Worm (Caenorhabditis elegans) whole organism, L2 larva: ENCODE data around the gene col-155.
A peak's percentile ranks its signal among the peaks of the same experiment; 100 is the strongest.

Experiments used
- C34F6.9 ChIP-seq: fragments of 150-350 bp; optimal IDR thresholded peaks from 2 replicates; lab custom pipeline; 2014; ENCODE audit warnings: missing biosample characterization, missing genetic modification characterization
- F13H6.1 ChIP-seq: sonication (generic microtip); optimal IDR thresholded peaks from 2 replicates; lab custom pipeline; 2016; ENCODE audit warnings: missing genetic modification characterization, missing compliant biosample characterization
- R02D3.7 ChIP-seq: fragments of 150-350 bp; optimal IDR thresholded peaks from 2 replicates; lab custom pipeline; 2014; ENCODE audit warnings: missing biosample characterization, missing genetic modification characterization
- Y55F3AM.14 ChIP-seq: fragments of 200-800 bp; sonication (Bioruptor generic); optimal IDR thresholded peaks from 2 replicates; lab custom pipeline; 2018; ENCODE audit warnings: mild to moderate bottlenecking, missing genetic modification characterization, missing compliant biosample characterization
- ZK546.5 ChIP-seq: sonication (generic microtip); optimal IDR thresholded peaks from 2 replicates; lab custom pipeline; 2017; ENCODE audit warnings: missing biosample characterization, missing genetic modification characterization
- alr-1 ChIP-seq: fragments of 150-350 bp; optimal IDR thresholded peaks from 2 replicates; lab custom pipeline; 2014; ENCODE audit warnings: missing biosample characterization, missing genetic modification characterization
- aly-2 ChIP-seq: fragments of 150-350 bp; optimal IDR thresholded peaks from 2 replicates; lab custom pipeline; 2014; ENCODE audit warnings: missing biosample characterization, missing genetic modification characterization
- blmp-1 ChIP-seq: sonication (generic microtip); optimal IDR thresholded peaks from 2 replicates; lab custom pipeline; 2017; ENCODE audit warnings: missing genetic modification characterization, mild to moderate bottlenecking, missing compliant biosample characterization, antibody characterized with exemption, moderate library complexity; ENCODE audit not compliant: insufficient read depth
- ceh-82 ChIP-seq: fragments of 150-350 bp; optimal IDR thresholded peaks from 2 replicates; lab custom pipeline; 2014; ENCODE audit warnings: missing biosample characterization, missing genetic modification characterization
- crh-2 ChIP-seq: sonication (generic microtip); optimal IDR thresholded peaks from 2 replicates; lab custom pipeline; 2017; ENCODE audit warnings: missing biosample characterization, missing genetic modification characterization
- dmd-4 ChIP-seq: sonication (generic microtip); optimal IDR thresholded peaks from 2 replicates; lab custom pipeline; 2017; ENCODE audit warnings: missing biosample characterization, missing genetic modification characterization
- egl-27 ChIP-seq: sonication (generic microtip); optimal IDR thresholded peaks from 3 replicates; lab custom pipeline; 2017; ENCODE audit warnings: missing biosample characterization, missing genetic modification reagents, missing genetic modification characterization
- elt-1 ChIP-seq: fragments of 150-350 bp; optimal IDR thresholded peaks from 2 replicates; lab custom pipeline; 2014; ENCODE audit warnings: missing biosample characterization, missing genetic modification characterization
- fos-1 ChIP-seq: fragments of 150-350 bp; optimal IDR thresholded peaks from 2 replicates; lab custom pipeline; 2014; ENCODE audit warnings: missing biosample characterization, missing genetic modification characterization
- gmeb-1 ChIP-seq: fragments of 150-350 bp; optimal IDR thresholded peaks from 2 replicates; lab custom pipeline; 2014; ENCODE audit warnings: missing biosample characterization, missing genetic modification characterization
- lin-11 ChIP-seq: fragments of 150-350 bp; sonication (generic microtip); optimal IDR thresholded peaks from 2 replicates; lab custom pipeline; 2014; ENCODE audit warnings: missing biosample characterization, missing genetic modification characterization, inconsistent platforms, mixed read lengths
- lin-13 ChIP-seq: fragments of 150-350 bp; optimal IDR thresholded peaks from 2 replicates; lab custom pipeline; 2014; ENCODE audit warnings: missing biosample characterization, missing genetic modification reagents, missing genetic modification characterization
- lin-39 ChIP-seq: fragments of 150-350 bp; optimal IDR thresholded peaks from 2 replicates; lab custom pipeline; 2014; ENCODE audit warnings: missing biosample characterization, missing genetic modification reagents, missing genetic modification characterization
- lsy-2 ChIP-seq, 2 experiments: fragments of 150-350 bp in 1 of 2; sonication (generic microtip) in 1 of 2; optimal IDR thresholded peaks; 2 replicates each; lab custom pipeline; 2014 to 2017; ENCODE audit warnings: missing biosample characterization in 2 of 2, missing genetic modification characterization in 2 of 2
- mbf-1 ChIP-seq: sonication (generic microtip); optimal IDR thresholded peaks from 2 replicates; lab custom pipeline; 2017; ENCODE audit warnings: missing biosample characterization, missing genetic modification characterization
- nhr-10 ChIP-seq: sonication (generic microtip); optimal IDR thresholded peaks from 2 replicates; lab custom pipeline; 2017; ENCODE audit warnings: missing biosample characterization, missing genetic modification characterization
- nhr-12 ChIP-seq: fragments of 150-350 bp; optimal IDR thresholded peaks from 2 replicates; lab custom pipeline; 2014; ENCODE audit warnings: missing biosample characterization, missing genetic modification characterization
- nhr-129 ChIP-seq: fragments of 150-350 bp; optimal IDR thresholded peaks from 2 replicates; lab custom pipeline; 2014; ENCODE audit warnings: missing biosample characterization, missing genetic modification characterization
- nhr-21 ChIP-seq: fragments of 150-350 bp; optimal IDR thresholded peaks from 2 replicates; lab custom pipeline; 2014; ENCODE audit warnings: missing biosample characterization, missing genetic modification characterization
- nhr-23 ChIP-seq: fragments of 150-350 bp; optimal IDR thresholded peaks from 2 replicates; lab custom pipeline; 2014; ENCODE audit warnings: missing biosample characterization, missing genetic modification reagents, missing genetic modification characterization
- nhr-237 ChIP-seq: fragments of 150-350 bp; optimal IDR thresholded peaks from 2 replicates; lab custom pipeline; 2014; ENCODE audit warnings: missing biosample characterization, missing genetic modification characterization
- nhr-25 ChIP-seq: fragments of 150-350 bp; sonication (generic microtip); optimal IDR thresholded peaks from 3 replicates; lab custom pipeline; 2014; ENCODE audit warnings: missing biosample characterization, missing genetic modification characterization
- nhr-6 ChIP-seq: fragments of 150-350 bp; optimal IDR thresholded peaks from 2 replicates; lab custom pipeline; 2014; ENCODE audit warnings: missing biosample characterization, missing genetic modification characterization
- nhr-77 ChIP-seq: fragments of 150-350 bp; optimal IDR thresholded peaks from 2 replicates; lab custom pipeline; 2014; ENCODE audit warnings: missing biosample characterization, missing genetic modification characterization
- peb-1 ChIP-seq: fragments of 150-350 bp; optimal IDR thresholded peaks from 2 replicates; lab custom pipeline; 2014; ENCODE audit warnings: missing biosample characterization, missing genetic modification characterization
- sem-4 ChIP-seq: fragments of 150-350 bp; optimal IDR thresholded peaks from 2 replicates; lab custom pipeline; 2014; ENCODE audit warnings: missing biosample characterization, missing genetic modification reagents, missing genetic modification characterization
- skn-1 ChIP-seq: sonication (generic microtip); optimal IDR thresholded peaks from 2 replicates; lab custom pipeline; 2017; ENCODE audit warnings: missing biosample characterization, missing genetic modification characterization
- sma-3 ChIP-seq: sonication (generic microtip); optimal IDR thresholded peaks from 2 replicates; lab custom pipeline; 2016; ENCODE audit warnings: missing genetic modification reagents, missing genetic modification characterization, missing compliant biosample characterization
- sma-9 ChIP-seq, 2 experiments: fragments of 150-350 bp in 1 of 2; sonication (generic microtip) in 1 of 2; optimal IDR thresholded peaks; 2 replicates each; lab custom pipeline; 2014 to 2016; ENCODE audit warnings: missing genetic modification characterization in 2 of 2, mild to moderate bottlenecking in 1 of 2, missing biosample characterization in 1 of 2, missing compliant biosample characterization in 1 of 2, missing genetic modification reagents in 1 of 2, moderate library complexity in 1 of 2
- snpc-4 ChIP-seq: fragments of 150-350 bp; optimal IDR thresholded peaks from 2 replicates; lab custom pipeline; 2014; ENCODE audit warnings: missing biosample characterization, missing genetic modification characterization
- unc-55 ChIP-seq: fragments of 150-350 bp; sonication (generic microtip); optimal IDR thresholded peaks from 3 replicates; lab custom pipeline; 2014; ENCODE audit warnings: missing biosample characterization, missing genetic modification reagents, missing genetic modification characterization
- zag-1 ChIP-seq: fragments of 150-350 bp; optimal IDR thresholded peaks from 2 replicates; lab custom pipeline; 2014; ENCODE audit warnings: missing biosample characterization, missing genetic modification characterization
- ztf-1 ChIP-seq: fragments of 200-800 bp; sonication (Bioruptor generic); conservative IDR thresholded peaks from 2 replicates; pipeline ENCODE4 v1.3.6; 2022; ENCODE audit warnings: missing genetic modification characterization, missing compliant biosample characterization
- ztf-11 ChIP-seq: sonication (generic microtip); optimal IDR thresholded peaks from 2 replicates; lab custom pipeline; 2017; ENCODE audit warnings: missing biosample characterization, missing genetic modification characterization
- ztf-4 ChIP-seq: fragments of 150-350 bp; optimal IDR thresholded peaks from 2 replicates; lab custom pipeline; 2014; ENCODE audit warnings: missing biosample characterization, missing genetic modification characterization

col-155 gene

DNA sequence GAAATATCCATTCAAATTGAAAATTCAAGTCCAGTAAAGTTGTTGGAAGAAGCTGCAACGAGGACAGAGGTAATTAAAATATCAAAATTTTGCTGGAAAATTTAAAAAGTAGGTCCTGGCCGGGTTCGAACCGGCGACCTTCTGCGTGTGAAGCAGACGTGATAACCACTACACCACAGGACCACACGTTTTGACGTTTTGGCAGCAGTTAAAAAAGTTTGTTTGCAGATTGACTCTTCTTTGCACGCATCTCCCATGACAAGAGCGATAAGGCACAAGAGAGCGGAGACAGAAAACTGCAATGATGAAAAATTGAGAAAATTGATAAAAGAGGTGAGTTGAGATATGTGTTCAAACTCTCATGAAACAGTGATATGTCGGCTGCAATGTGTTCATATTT, 22.4 kb upstream of the col-155 start (continued):
- TF ChIP-seq nhr-10 (no peak), nhr-12 (tag; lab: Kevin White, UChicago) (no peak), zag-1 (tag; lab: Kevin White, UChicago) (no peak), nhr-77 (tag; lab: Kevin White, UChicago) (no peak), mbf-1 (tag; lab: Kevin White, UChicago) (no peak), lsy-2 (tag; optimal IDR thresholded peaks at IDR 0.05; lab: Kevin White, UChicago) (no peak), lin-13 (GFP tag; lab: Kevin White, UChicago) (no peak), Y55F3AM.14 (GFP tag; lab: Kevin White, UChicago) (no peak), ztf-4 (no peak), ztf-11 (tag; lab: Kevin White, UChicago) (no peak), peb-1 (no peak), nhr-21 (tag; lab: Kevin White, UChicago) (peak; percentile 13), nhr-25 (tag; lab: Kevin White, UChicago) (no peak), sma-9 (GFP tag; optimal IDR thresholded peaks at IDR 0.05; lab: Kevin White, UChicago) (peak; percentile 63), sma-9 (tag; optimal IDR thresholded peaks at IDR 0.05; lab: Kevin White, UChicago) (no peak), lin-11 (tag; lab: Kevin White, UChicago) (no peak), nhr-6 (no peak)

DNA sequence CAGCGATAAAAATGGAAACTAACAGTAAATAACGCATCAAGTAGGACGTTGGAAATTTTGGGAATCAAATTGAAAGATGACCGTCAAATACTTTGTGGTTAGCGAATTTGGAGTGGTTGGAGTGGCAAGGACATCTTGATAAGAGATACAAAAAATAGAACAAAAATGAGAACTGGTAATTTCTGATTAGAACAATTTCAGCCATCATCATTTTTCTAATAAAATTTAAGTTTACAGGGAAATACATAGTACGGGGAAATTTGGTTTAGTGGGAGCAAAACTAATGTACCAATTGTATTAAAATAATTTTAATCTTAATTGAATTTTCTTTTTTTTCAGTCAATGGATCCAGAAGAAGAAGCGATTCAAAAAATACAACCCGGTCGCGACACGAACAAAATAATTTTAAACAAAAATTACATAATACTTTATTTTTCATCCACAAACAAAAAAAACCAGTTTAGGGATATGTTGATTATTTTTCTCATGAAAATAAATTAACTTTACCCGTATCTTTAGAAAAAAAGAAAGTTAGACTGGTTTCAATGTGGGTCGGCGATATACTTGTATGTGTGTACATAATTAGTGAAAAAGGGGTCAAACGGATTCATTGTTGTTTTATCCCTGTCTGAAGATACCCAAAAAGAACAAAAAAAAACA, 21.4 kb upstream of the col-155 start, which contains the start of the genes K03B8.8 and grl-3:
TSS of gene K03B8.8 (minus strand) at position 101 of the 660 bp plus-strand sequence.
TSS of gene grl-3 (plus strand) at position 610 of the 660 bp plus-strand sequence.
- TF ChIP-seq Y55F3AM.14 (GFP tag; lab: Kevin White, UChicago): no peak
- no peak for TF ChIP-seq snpc-4 (tag; lab: Kevin White, UChicago)
- TF ChIP-seq lin-13 (GFP tag; lab: Kevin White, UChicago): no peak
- TF ChIP-seq nhr-6: no peak
- no peak for TF ChIP-seq nhr-129 (tag; lab: Kevin White, UChicago)
- no peak for TF ChIP-seq skn-1 (tag; lab: Kevin White, UChicago)
- no peak for TF ChIP-seq zag-1 (tag; lab: Kevin White, UChicago)
- TF ChIP-seq dmd-4 (tag; lab: Kevin White, UChicago): no peak
- no peak for TF ChIP-seq lsy-2 (tag; optimal IDR thresholded peaks at IDR 0.05; lab: Kevin White, UChicago)
- no peak for TF ChIP-seq nhr-21 (tag; lab: Kevin White, UChicago)
- no peak for TF ChIP-seq gmeb-1 (tag; lab: Kevin White, UChicago)
- no peak for TF ChIP-seq C34F6.9 (tag; lab: Kevin White, UChicago)
- TF ChIP-seq sma-9 (GFP tag; optimal IDR thresholded peaks at IDR 0.05; lab: Kevin White, UChicago): no peak
- TF ChIP-seq sma-9 (tag; optimal IDR thresholded peaks at IDR 0.05; lab: Kevin White, UChicago): no peak
- no peak for TF ChIP-seq ztf-11 (tag; lab: Kevin White, UChicago)
- no peak for TF ChIP-seq mbf-1 (tag; lab: Kevin White, UChicago)
- TF ChIP-seq ceh-82 (tag; lab: Kevin White, UChicago): no peak

DNA sequence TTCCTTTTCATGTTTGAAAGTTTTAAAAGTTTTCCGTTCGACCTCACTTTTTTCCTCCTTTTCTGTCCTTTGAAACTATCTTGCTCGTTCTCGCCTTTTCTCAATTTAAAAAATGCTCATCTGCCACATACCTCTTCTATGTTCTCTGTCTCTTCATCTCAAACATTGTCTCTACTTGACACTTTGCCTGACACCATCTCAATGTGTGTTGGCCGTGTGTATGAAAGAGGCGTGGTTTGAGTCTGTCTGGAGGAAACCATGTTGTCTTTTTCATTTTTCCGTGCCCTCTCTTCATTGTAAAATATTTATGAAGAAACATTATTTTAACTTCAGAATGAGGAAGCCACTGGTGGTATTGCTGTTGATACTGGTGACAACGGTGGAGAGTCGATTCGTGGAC, 17.6 kb upstream of the col-155 start, which contains the start of gene K03B8.6:
TSS of gene K03B8.6 (plus strand) at position 334 of the 400 bp plus-strand sequence.
- TF ChIP-seq alr-1 (no peak), blmp-1 (no peak), F13H6.1 (tag; lab: Kevin White, UChicago) (no peak), lsy-2 (tag; optimal IDR thresholded peaks at IDR 0.05; lab: Kevin White, UChicago) (no peak), nhr-237 (tag; lab: Kevin White, UChicago) (no peak), nhr-25 (tag; lab: Kevin White, UChicago) (no peak), sma-3 (GFP tag; lab: Kevin White, UChicago) (no peak)

DNA sequence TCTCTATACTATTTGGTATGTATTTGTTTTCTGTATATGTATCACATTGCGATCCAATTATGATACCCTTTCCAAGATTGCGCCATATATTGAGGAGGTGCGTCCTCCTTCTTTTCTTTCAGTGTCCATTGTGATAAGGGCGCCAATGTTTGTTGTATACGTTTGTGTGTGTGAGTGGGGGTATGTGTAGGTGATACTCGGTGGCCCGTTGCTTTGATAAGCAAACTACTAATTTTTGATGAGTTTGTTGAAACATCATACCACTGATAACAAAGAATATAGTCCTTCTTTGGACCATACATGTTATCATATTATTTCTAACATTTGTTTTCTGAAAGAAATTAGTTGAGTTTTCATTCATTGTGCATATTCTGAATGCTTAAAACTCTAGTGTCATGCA, 14.0 kb upstream of the col-155 start:
- TF ChIP-seq gmeb-1 (tag; lab: Kevin White, UChicago) (no peak), aly-2 (tag; lab: Kevin White, UChicago) (no peak), peb-1 (no peak), crh-2 (tag; lab: Kevin White, UChicago) (peak; percentile 45), F13H6.1 (tag; lab: Kevin White, UChicago) (peak; percentile 15), elt-1 (tag; lab: Kevin White, UChicago) (no peak), mbf-1 (tag; lab: Kevin White, UChicago) (no peak), lin-11 (tag; lab: Kevin White, UChicago) (no peak), snpc-4 (tag; lab: Kevin White, UChicago) (no peak), nhr-23 (tag; lab: Kevin White, UChicago) (no peak), C34F6.9 (tag; lab: Kevin White, UChicago) (no peak), R02D3.7 (tag; lab: Kevin White, UChicago) (no peak), skn-1 (tag; lab: Kevin White, UChicago) (no peak), ztf-1 (GFP tag; lab: Robert Waterston, UW) (no peak), dmd-4 (tag; lab: Kevin White, UChicago) (no peak), nhr-77 (tag; lab: Kevin White, UChicago) (no peak), sem-4 (tag; lab: Kevin White, UChicago) (no peak), ztf-11 (tag; lab: Kevin White, UChicago) (no peak), lin-39 (tag; lab: Kevin White, UChicago) (no peak), sma-9 (GFP tag; optimal IDR thresholded peaks at IDR 0.05; lab: Kevin White, UChicago) (peak; percentile 24), sma-9 (tag; optimal IDR thresholded peaks at IDR 0.05; lab: Kevin White, UChicago) (no peak), nhr-21 (tag; lab: Kevin White, UChicago) (no peak), ceh-82 (tag; lab: Kevin White, UChicago) (no peak), fos-1 (tag; lab: Kevin White, UChicago) (peak; percentile 70), nhr-129 (tag; lab: Kevin White, UChicago) (no peak), unc-55 (GFP tag; lab: Kevin White, UChicago) (no peak), ZK546.5 (tag; lab: Kevin White, UChicago) (no peak), egl-27 (tag; lab: Kevin White, UChicago) (no peak), nhr-6 (no peak), nhr-12 (tag; lab: Kevin White, UChicago) (no peak), nhr-25 (tag; lab: Kevin White, UChicago) (no peak), nhr-10 (no peak)
